Fruit fly (Drosophila melanogaster): Measurements from ENCODE around the gene ems.

ems gene

dm6 chr3R:13892870-13893269, 8.8 kb upstream of the ems start (continued):
- TF ChIP-seq disco-r (GFP tag; optimal IDR thresholded peaks at IDR 0.05) (no peak), Deaf1 (tag; optimal IDR thresholded peaks at IDR 0.05) (no peak), hth (optimal IDR thresholded peaks at IDR 0.05) (no peak), CG10654 (GFP tag; optimal IDR thresholded peaks at IDR 0.05) (no peak), chn (GFP tag; optimal IDR thresholded peaks at IDR 0.05) (no peak), CG7745 (tag; optimal IDR thresholded peaks at IDR 0.05) (no peak), CG43689 (GFP tag; IDR thresholded peaks at IDR 0.05) (no peak), fu2 (GFP tag; optimal IDR thresholded peaks at IDR 0.05) (no peak), CG15073 (GFP tag; optimal IDR thresholded peaks at IDR 0.05) (no peak), CG6854 (GFP tag; optimal IDR thresholded peaks at IDR 0.05) (no peak), zfh1 (GFP tag; IDR thresholded peaks at IDR 0.05) (peak; percentile 69), lmd (GFP tag; IDR thresholded peaks at IDR 0.05) (no peak; the same call in 1 of the 2 replicates), CG1832 (GFP tag; optimal IDR thresholded peaks at IDR 0.05) (no peak), CG31441 (GFP tag; IDR thresholded peaks at IDR 0.05) (peak; percentile 60), Atf6 (GFP tag; IDR thresholded peaks at IDR 0.05) (no peak), abd-A (tag; optimal IDR thresholded peaks at IDR 0.05) (no peak), CG10267 (tag; optimal IDR thresholded peaks at IDR 0.05) (peak; percentile 31), grn (GFP tag; optimal IDR thresholded peaks at IDR 0.05) (no peak), BEAF-32 (GFP tag; optimal IDR thresholded peaks at IDR 0.05) (no peak), CG2889 (GFP tag; IDR thresholded peaks at IDR 0.05) (no peak), klu (GFP tag; IDR thresholded peaks at IDR 0.05) (no peak), CoRest (tag; optimal IDR thresholded peaks at IDR 0.05) (peak; percentile 28), CG4820 (GFP tag; optimal IDR thresholded peaks at IDR 0.05) (no peak), Meics (GFP tag; optimal IDR thresholded peaks at IDR 0.05) (no peak), CG3407 (GFP tag; optimal IDR thresholded peaks at IDR 0.05) (no peak), Neu2 (GFP tag; optimal IDR thresholded peaks at IDR 0.05; ENCODE audit: borderline replicate concordance) (no peak), CG32772 (GFP tag; IDR thresholded peaks at IDR 0.05) (peak; percentile 61; the same call in 1 of the 2 replicates), cas (GFP tag; IDR thresholded peaks at IDR 0.05) (no peak), CG14965 (GFP tag; optimal IDR thresholded peaks at IDR 0.05; ENCODE audit: borderline replicate concordance) (no peak), Pdp1 (GFP tag; optimal IDR thresholded peaks at IDR 0.05) (peak in 1 of 2 experiments; percentile 3), jigr1 (GFP tag; IDR thresholded peaks at IDR 0.05) (no peak), so (GFP tag; IDR thresholded peaks at IDR 0.05) (0 out of 3 replicates have a peak, but pooled peaks have one; percentile 21), CG10959 (GFP tag; IDR thresholded peaks at IDR 0.05) (no peak; the same call in 1 of the 2 replicates), ara (GFP tag; IDR thresholded peaks at IDR 0.05) (peak; percentile 59; the same call in 1 of the 2 replicates), CG9437 (GFP tag; optimal IDR thresholded peaks at IDR 0.05) (no peak), CG9727 (GFP tag; optimal IDR thresholded peaks at IDR 0.05) (no peak), Mes4 (GFP tag; optimal IDR thresholded peaks at IDR 0.05) (no peak), CG4730 (GFP tag; IDR thresholded peaks at IDR 0.05) (no peak), nerfin-1 (tag; optimal IDR thresholded peaks at IDR 0.05) (peak; percentile 26), CG4328 (GFP tag; optimal IDR thresholded peaks at IDR 0.05) (no peak), fd96Cb (tag; optimal IDR thresholded peaks at IDR 0.05) (peak; percentile 59), Hr78 (GFP tag; optimal IDR thresholded peaks at IDR 0.05) (no peak), Dad (GFP tag; optimal IDR thresholded peaks at IDR 0.05) (no peak), CG16813 (GFP tag; IDR thresholded peaks at IDR 0.05; ENCODE audit: partially characterized antibody) (no peak), onecut (GFP tag; IDR thresholded peaks at IDR 0.05) (no peak), sima (GFP tag; optimal IDR thresholded peaks at IDR 0.05) (no peak), Dll (GFP tag; IDR thresholded peaks at IDR 0.05; ENCODE audit: partially characterized antibody) (no peak), Hr51 (GFP tag; optimal IDR thresholded peaks at IDR 0.05) (peak in 1 of 2 experiments; percentile 52), B-H1 (GFP tag; IDR thresholded peaks at IDR 0.05) (peak; percentile 13; the same call in 1 of the 3 replicates), CG9932 (GFP tag; IDR thresholded peaks at IDR 0.05) (no peak), croc (GFP tag; conservative IDR thresholded peaks at IDR 0.05) (no peak; the same call in 2 of the 3 replicates)

All from whole organism, embryonic.